Worm (Caenorhabditis elegans): Measurements from ENCODE around the gene T15B7.14.

Gene T15B7.14

ce11 chrV:6801850-6802249 lies 33.3 kb downstream of the T15B7.14 start, which contains the start of gene dmsr-10:
Gene dmsr-10, minus strand, starts transcription at chrV:6801950.
- TF ChIP-seq F22D6.2 (tag; optimal IDR thresholded peaks at IDR 0.05) (no peak), F23B12.7 (tag; optimal IDR thresholded peaks at IDR 0.05; ENCODE audit: insufficient read depth) (no peak), ztf-18 (tag; optimal IDR thresholded peaks at IDR 0.05) (no peak), ZK185.1 (tag; optimal IDR thresholded peaks at IDR 0.05; ENCODE audit: poor library complexity, severe bottlenecking) (no peak), egl-44 (GFP tag; IDR thresholded peaks at IDR 0.05) (no peak), Y79H2A.3 (GFP tag; conservative IDR thresholded peaks at IDR 0.05) (no peak), Y53F4B.3 (GFP tag; IDR thresholded peaks at IDR 0.05) (no peak), atf-7 (tag; optimal IDR thresholded peaks at IDR 0.05) (no peak), fkh-3 (tag; optimal IDR thresholded peaks at IDR 0.05) (no peak), him-1 (tag; optimal IDR thresholded peaks at IDR 0.05) (no peak), madf-6 (GFP tag; IDR thresholded peaks at IDR 0.05) (no peak), madf-3 (GFP tag; IDR thresholded peaks at IDR 0.05) (no peak), somi-1 (GFP tag; optimal IDR thresholded peaks at IDR 0.05) (no peak), ceh-40 (GFP tag; IDR thresholded peaks at IDR 0.05) (no peak), ztf-28 (GFP tag; IDR thresholded peaks at IDR 0.05) (no peak), akir-1 (GFP tag; optimal IDR thresholded peaks at IDR 0.05) (no peak), unc-62 (GFP tag; optimal IDR thresholded peaks at IDR 0.05) (no peak), mxl-1 (tag; optimal IDR thresholded peaks at IDR 0.05) (no peak), tlf-1 (GFP tag; optimal IDR thresholded peaks at IDR 0.05) (no peak)

- no peak for TF ChIP-seq attf-6 (GFP tag; IDR thresholded peaks at IDR 0.05)
- TF ChIP-seq Y56A3A.18 (GFP tag; IDR thresholded peaks at IDR 0.05): no peak
- no peak for TF ChIP-seq ekl-4 (GFP tag; IDR thresholded peaks at IDR 0.05)
- TF ChIP-seq F22D6.2 (tag; optimal IDR thresholded peaks at IDR 0.05): no peak
- no peak for TF ChIP-seq F23B12.7 (tag; optimal IDR thresholded peaks at IDR 0.05; ENCODE audit: insufficient read depth)
- TF ChIP-seq pbrm-1 (GFP tag; IDR thresholded peaks at IDR 0.05): no peak
- no peak for TF ChIP-seq nfya-1 (tag; optimal IDR thresholded peaks at IDR 0.05; ENCODE audit: borderline replicate concordance, insufficient read depth)
- TF ChIP-seq atf-7 (tag; optimal IDR thresholded peaks at IDR 0.05): no peak
These were observed 35.6 kb downstream of the T15B7.14 start, which contains the start of gene dmsr-9 for ce11 chrV:6799564-6799963. Gene dmsr-9, minus strand, starts transcription at chrV:6799664.

DNA sequence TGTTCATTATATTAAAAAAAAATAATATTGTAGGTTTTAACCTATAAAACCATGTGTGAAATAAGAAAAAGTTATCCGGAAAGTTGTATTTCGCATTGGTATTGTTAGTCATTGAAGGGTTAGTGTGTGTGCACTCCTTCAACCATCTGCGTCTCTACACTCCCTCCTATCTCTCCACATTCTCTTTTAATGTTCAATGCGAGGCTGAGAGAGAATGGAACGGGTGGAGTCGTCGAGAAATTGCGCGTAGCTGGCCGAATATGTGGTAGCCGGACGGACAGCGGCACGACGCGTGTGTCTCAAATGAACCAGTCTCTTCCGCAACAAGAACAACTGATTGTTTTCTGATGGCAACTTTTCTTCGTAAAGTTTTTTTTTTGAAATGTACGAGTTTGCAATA lies 38.2 kb downstream of the T15B7.14 start:
- TF ChIP-seq B0261.1 (tag; optimal IDR thresholded peaks at IDR 0.05): no peak
- peak; percentile 91; the same call in 1 of the 2 replicates for TF ChIP-seq hmg-1.2 (GFP tag; IDR thresholded peaks at IDR 0.05)

DNA sequence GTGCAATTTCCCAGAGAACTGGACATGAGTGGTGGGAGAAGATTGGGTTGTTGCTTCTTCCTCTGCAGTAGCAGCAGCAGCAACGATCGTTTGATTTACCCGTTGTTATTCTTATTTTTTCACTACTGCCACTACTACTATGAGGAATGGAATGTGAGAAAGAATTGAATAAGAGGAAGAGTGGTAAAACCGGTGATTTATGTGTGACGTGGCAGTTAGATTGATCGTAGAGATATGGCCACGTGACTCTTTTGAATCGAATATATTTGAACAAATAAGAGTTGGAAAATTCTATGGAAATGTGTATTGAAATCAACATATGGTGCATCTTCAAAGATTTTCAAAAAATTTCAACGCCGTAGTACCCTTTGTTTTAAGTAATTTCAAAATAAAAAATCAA lies 38.9 kb downstream of the T15B7.14 start:
- TF ChIP-seq egrh-3 (GFP tag; IDR thresholded peaks at IDR 0.05) (no peak), D2030.7 (GFP tag; IDR thresholded peaks at IDR 0.05) (no peak), sptf-2 (GFP tag; optimal IDR thresholded peaks at IDR 0.05) (no peak), attf-3 (GFP tag; conservative IDR thresholded peaks at IDR 0.05) (no peak), attf-6 (GFP tag; IDR thresholded peaks at IDR 0.05) (no peak), mes-4 (tag; optimal IDR thresholded peaks at IDR 0.05) (no peak), bed-2 (GFP tag; IDR thresholded peaks at IDR 0.05) (no peak)

- TF ChIP-seq zfh-2 (GFP tag; conservative IDR thresholded peaks at IDR 0.05) (peak; percentile 92), dox-1 (GFP tag; IDR thresholded peaks at IDR 0.05) (0 out of 2 replicates have a peak, but pooled peaks have one; percentile 10), attf-5 (GFP tag; optimal IDR thresholded peaks at IDR 0.05) (no peak), mel-28 (tag; optimal IDR thresholded peaks at IDR 0.05; ENCODE audit: borderline replicate concordance) (no peak)
These were observed 41.4 kb downstream of the T15B7.14 start, which contains the start of gene ZC404.1 for ce11 chrV:6793744-6794239. Gene ZC404.1, plus strand, starts transcription at chrV:6794189.

Data from whole organism, young adult.